Fruit fly (Drosophila melanogaster): ENCODE results near the gene U2af38.

U2af38 gene

DNA sequence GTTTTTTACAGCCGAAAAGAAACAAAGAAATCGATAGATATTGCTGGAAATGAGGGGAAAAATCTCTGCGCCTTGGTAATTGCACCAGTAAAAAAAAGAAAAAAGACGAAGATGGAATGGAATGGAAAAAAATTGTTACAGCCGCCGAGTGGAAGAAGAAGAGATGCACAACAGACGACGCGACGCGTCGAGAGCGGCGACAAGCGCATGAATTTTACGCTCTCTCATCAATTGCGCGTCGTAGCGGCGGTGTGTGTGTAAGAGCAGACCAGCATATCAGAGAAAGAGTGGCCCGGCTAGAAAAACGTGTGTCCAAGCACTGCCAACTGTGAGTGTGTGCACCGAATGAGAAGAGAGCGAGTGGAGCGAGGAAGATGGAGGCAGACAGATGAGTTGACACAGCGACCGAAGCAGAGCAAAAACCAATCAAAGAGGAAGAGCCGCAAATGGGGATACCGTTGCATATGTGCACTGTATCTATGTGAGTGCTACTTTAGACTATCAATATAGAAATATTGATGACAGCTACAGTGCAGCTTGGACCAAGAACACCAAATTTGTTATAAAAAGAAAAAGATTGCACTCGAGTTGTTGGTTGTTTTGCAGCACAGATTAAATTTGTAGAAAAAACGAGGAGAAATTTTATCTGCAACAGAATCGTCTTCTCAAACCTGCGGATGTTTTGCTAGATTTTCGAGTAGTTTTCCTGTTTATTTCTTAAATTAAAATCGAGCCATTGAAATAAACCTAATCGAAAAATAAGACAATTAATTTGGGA lies 45.2 kb downstream of the U2af38 start:
- TF ChIP-seq seq (GFP tag; IDR thresholded peaks at IDR 0.05), result peak; percentile 6
- TF ChIP-seq CG34224 (GFP tag; IDR thresholded peaks at IDR 0.05; ENCODE audit: partially characterized antibody), result peak; percentile 61
- no peak for TF ChIP-seq Usf (GFP tag; optimal IDR thresholded peaks at IDR 0.05)
- TF ChIP-seq sqz (GFP tag; optimal IDR thresholded peaks at IDR 0.05), result peak; percentile 68
- TF ChIP-seq nom (GFP tag; optimal IDR thresholded peaks at IDR 0.05), result peak; percentile 84
- peak; percentile 13 for TF ChIP-seq YL-1 (GFP tag; optimal IDR thresholded peaks at IDR 0.05)
- TF ChIP-seq Nf-YC (tag; optimal IDR thresholded peaks at IDR 0.05), result peak; percentile 25
- TF ChIP-seq CG10274 (GFP tag; optimal IDR thresholded peaks at IDR 0.05), result no peak
- no peak for TF ChIP-seq CG7928 (GFP tag; optimal IDR thresholded peaks at IDR 0.05)
- TF ChIP-seq Gug (GFP tag; IDR thresholded peaks at IDR 0.05), result 0 out of 4 replicates have a peak, but pooled peaks have one; percentile 19
- TF ChIP-seq dmrt99B (tag; optimal IDR thresholded peaks at IDR 0.05), result peak; percentile 13
- TF ChIP-seq CG14965 (GFP tag; optimal IDR thresholded peaks at IDR 0.05; ENCODE audit: borderline replicate concordance), result no peak
- TF ChIP-seq nau (GFP tag; optimal IDR thresholded peaks at IDR 0.05), result no peak
- peak; percentile 7 for TF ChIP-seq kah (GFP tag; optimal IDR thresholded peaks at IDR 0.05)
- TF ChIP-seq CG32532 (GFP tag; IDR thresholded peaks at IDR 0.05), result peak; percentile 31; the same call in 1 of the 2 replicates
- no peak for TF ChIP-seq CG3847 (GFP tag; IDR thresholded peaks at IDR 0.05)
- peak; percentile 62 for TF ChIP-seq Drgx (GFP tag; IDR thresholded peaks at IDR 0.05)
- TF ChIP-seq CG8388 (GFP tag; optimal IDR thresholded peaks at IDR 0.05), result peak; percentile 24
- peak; percentile 50 for TF ChIP-seq chm (GFP tag; IDR thresholded peaks at IDR 0.05)
- TF ChIP-seq CG13287 (GFP tag; IDR thresholded peaks at IDR 0.05; ENCODE audit: partially characterized antibody), result peak; percentile 62
- TF ChIP-seq Side (GFP tag; optimal IDR thresholded peaks at IDR 0.05), result no peak
- peak; percentile 24 for TF ChIP-seq pfk (GFP tag; optimal IDR thresholded peaks at IDR 0.05)
- peak; percentile 84 for TF ChIP-seq grau (tag; optimal IDR thresholded peaks at IDR 0.05)
- peak; percentile 42 for TF ChIP-seq Sox102F (GFP tag; optimal IDR thresholded peaks at IDR 0.05)
- TF ChIP-seq CG12104 (GFP tag; optimal IDR thresholded peaks at IDR 0.05), result no peak
- TF ChIP-seq dmrt11E (tag; optimal IDR thresholded peaks at IDR 0.05), result peak; percentile 5
- no peak for TF ChIP-seq CG6813 (GFP tag; optimal IDR thresholded peaks at IDR 0.05)
- TF ChIP-seq ash1 (GFP tag; optimal IDR thresholded peaks at IDR 0.05), result no peak
- TF ChIP-seq CG33213 (GFP tag; optimal IDR thresholded peaks at IDR 0.05), result no peak
- no peak for TF ChIP-seq fd96Cb (tag; optimal IDR thresholded peaks at IDR 0.05)
- TF ChIP-seq cg (GFP tag; optimal IDR thresholded peaks at IDR 0.05), result peak; percentile 88
- peak; percentile 97 for TF ChIP-seq CG17385 (GFP tag; optimal IDR thresholded peaks at IDR 0.05)
- TF ChIP-seq row (GFP tag; IDR thresholded peaks at IDR 0.05), result no peak
- no peak for TF ChIP-seq CG1647 (GFP tag; optimal IDR thresholded peaks at IDR 0.05)
- TF ChIP-seq CG3163 (GFP tag; optimal IDR thresholded peaks at IDR 0.05), result peak; percentile 87
- TF ChIP-seq CG10979 (tag; optimal IDR thresholded peaks at IDR 0.05), result peak; percentile 15
- TF ChIP-seq nmo (GFP tag; optimal IDR thresholded peaks at IDR 0.05), result peak; percentile 6
- TF ChIP-seq vvl (GFP tag; IDR thresholded peaks at IDR 0.05), result peak; percentile 65
- TF ChIP-seq CG31441 (GFP tag; IDR thresholded peaks at IDR 0.05), result peak; percentile 25; the same call in 1 of the 2 replicates
- TF ChIP-seq CG11560 (tag; IDR thresholded peaks at IDR 0.05), result no peak
- peak; percentile 42 for TF ChIP-seq Nf-YB (GFP tag; optimal IDR thresholded peaks at IDR 0.05)
- TF ChIP-seq Atf6 (GFP tag; IDR thresholded peaks at IDR 0.05), result peak; percentile 15; the same call in 1 of the 2 replicates
- TF ChIP-seq CrebB (tag; optimal IDR thresholded peaks at IDR 0.05), result no peak
- TF ChIP-seq fu2 (GFP tag; optimal IDR thresholded peaks at IDR 0.05), result no peak
- no peak for TF ChIP-seq lab (GFP tag; optimal IDR thresholded peaks at IDR 0.05)
- TF ChIP-seq Bgb (GFP tag; IDR thresholded peaks at IDR 0.05; ENCODE audit: partially characterized antibody), result peak; percentile 12; the same call in 1 of the 2 replicates
- TF ChIP-seq bsh (GFP tag; optimal IDR thresholded peaks at IDR 0.05), result peak; percentile 23 to 44
- TF ChIP-seq slbo (GFP tag; IDR thresholded peaks at IDR 0.05), result no peak
